Worm (Caenorhabditis elegans): ENCODE results near the gene twk-34.
"Not testable (repeated sequence)": the region's sequence is repeated elsewhere in the genome, so short reads cannot be mapped to it uniquely, and the experiment has no call there.

twk-34 gene

DNA sequence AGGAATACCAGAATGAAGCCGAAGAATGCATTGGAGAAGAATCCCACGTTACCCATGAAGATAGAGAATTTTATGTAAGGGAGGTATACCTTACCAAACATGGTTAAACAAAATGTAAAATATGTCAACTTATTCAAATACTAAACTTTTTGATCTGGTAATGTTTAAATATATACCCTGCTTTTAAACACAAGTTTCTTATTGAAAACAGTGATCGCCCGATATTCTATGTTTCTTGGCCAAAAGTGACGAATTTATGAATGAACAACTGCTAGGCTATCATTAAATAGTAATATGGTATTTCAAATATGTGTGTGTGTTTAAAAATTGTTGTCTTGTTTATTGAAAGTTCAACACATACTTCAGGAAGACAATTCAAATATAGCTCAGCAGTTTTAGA, 43.6 kb downstream of the twk-34 start, which contains the start of gene T23D5.8:
Gene T23D5.8 (minus strand): TSS at position 101 of the 400 bp plus-strand sequence.
- not testable (repeated sequence) for TF ChIP-seq egl-43 (GFP tag; IDR thresholded peaks at IDR 0.05); nhr-111 (GFP tag; optimal IDR thresholded peaks at IDR 0.05); ceh-44 (GFP tag; IDR thresholded peaks at IDR 0.05)

DNA sequence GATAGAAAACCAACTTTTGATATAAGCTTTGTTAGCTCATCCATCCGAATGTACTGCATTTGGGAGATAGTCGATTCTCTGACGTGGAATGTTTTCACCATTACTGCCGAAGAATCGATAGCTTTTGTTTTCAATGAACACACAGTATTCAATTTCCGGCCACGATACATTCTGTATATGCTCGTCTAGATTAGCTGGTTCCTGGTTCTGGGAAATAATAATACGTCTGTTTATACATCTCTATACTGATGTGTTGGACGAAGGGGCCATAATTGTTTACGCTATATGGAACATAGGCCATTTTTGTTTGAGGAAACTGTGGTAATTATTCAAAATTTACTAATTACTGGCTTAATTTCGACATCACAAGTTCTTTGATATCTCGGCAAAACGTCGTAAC, 45.4 kb downstream of the twk-34 start, which contains the start of gene str-6:
Gene str-6 (minus strand): TSS at position 101 of the 400 bp plus-strand sequence.
- no peak for TF ChIP-seq lsy-2 (tag; optimal IDR thresholded peaks at IDR 0.05)
- no peak for TF ChIP-seq tra-1 (GFP tag; IDR thresholded peaks at IDR 0.05)
- no peak for TF ChIP-seq lim-7 (GFP tag; IDR thresholded peaks at IDR 0.05)
- TF ChIP-seq nhr-41 (GFP tag; IDR thresholded peaks at IDR 0.05) = no peak
- no peak for TF ChIP-seq nhr-111 (GFP tag; optimal IDR thresholded peaks at IDR 0.05)
- TF ChIP-seq ZK546.5 (tag; optimal IDR thresholded peaks at IDR 0.05) = no peak
- TF ChIP-seq jun-1 (tag; optimal IDR thresholded peaks at IDR 0.05) = no peak
- no peak for TF ChIP-seq php-3 (GFP tag; IDR thresholded peaks at IDR 0.05)
- no peak for TF ChIP-seq Y75B8A.6 (GFP tag; IDR thresholded peaks at IDR 0.05)
- no peak for TF ChIP-seq daf-16 (GFP tag; optimal IDR thresholded peaks at IDR 0.05)
- TF ChIP-seq daf-16 (tag; optimal IDR thresholded peaks at IDR 0.05) = no peak
- TF ChIP-seq R02D3.7 (tag; optimal IDR thresholded peaks at IDR 0.05) = no peak
- TF ChIP-seq Y5F2A.4 (GFP tag; optimal IDR thresholded peaks at IDR 0.05) = no peak
- TF ChIP-seq dmd-8 (GFP tag; IDR thresholded peaks at IDR 0.05) = no peak
- TF ChIP-seq hlh-11 (tag; optimal IDR thresholded peaks at IDR 0.05) = no peak
- TF ChIP-seq aly-2 (tag; optimal IDR thresholded peaks at IDR 0.05) = no peak
- no peak for TF ChIP-seq T26A8.4 (GFP tag; IDR thresholded peaks at IDR 0.05)
- TF ChIP-seq ceh-28 (tag; optimal IDR thresholded peaks at IDR 0.05) = no peak
- TF ChIP-seq duxl-1 (tag; optimal IDR thresholded peaks at IDR 0.05; ENCODE audit: poor library complexity) = no peak
- TF ChIP-seq snpc-1.2 (GFP tag; IDR thresholded peaks at IDR 0.05) = no peak

DNA sequence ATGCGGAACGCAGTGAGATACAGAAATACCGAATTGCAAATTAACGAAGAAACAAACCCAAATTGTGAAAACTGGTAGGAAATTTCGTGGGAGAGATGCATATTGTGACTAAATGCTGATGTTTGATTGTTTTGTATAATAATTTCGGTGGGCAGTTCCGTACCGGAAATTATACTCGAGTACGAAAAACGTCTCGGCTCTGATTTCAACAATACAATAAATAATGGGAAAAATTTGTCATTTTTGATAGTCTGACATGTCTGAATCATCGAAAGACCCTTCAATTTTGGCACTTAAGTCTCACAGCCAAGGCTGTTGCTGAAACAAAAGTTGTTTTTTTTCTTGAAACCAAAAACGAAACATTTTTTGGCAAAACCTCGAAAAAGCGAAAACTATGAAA, 47.3 kb downstream of the twk-34 start, which contains the start of gene str-43:
Gene str-43 (minus strand): TSS at position 101 of the 400 bp plus-strand sequence.
- no peak for TF ChIP-seq nhr-25 (tag; optimal IDR thresholded peaks at IDR 0.05; ENCODE audit: borderline replicate concordance, insufficient read depth)
- no peak for TF ChIP-seq ceh-82 (tag; optimal IDR thresholded peaks at IDR 0.05)
- TF ChIP-seq duxl-1 (tag; optimal IDR thresholded peaks at IDR 0.05; ENCODE audit: poor library complexity) = no peak
- no peak for TF ChIP-seq mes-2 (tag; optimal IDR thresholded peaks at IDR 0.05; ENCODE audit: poor library complexity, severe bottlenecking)
- TF ChIP-seq dmd-9 (GFP tag; IDR thresholded peaks at IDR 0.05) = no peak
- TF ChIP-seq zfp-2 (tag; optimal IDR thresholded peaks at IDR 0.05) = no peak
- no peak for TF ChIP-seq sdz-12 (GFP tag; optimal IDR thresholded peaks at IDR 0.05)
- TF ChIP-seq pqm-1 (tag; optimal IDR thresholded peaks at IDR 0.05) = no peak
- no peak for TF ChIP-seq unc-39 (tag; optimal IDR thresholded peaks at IDR 0.05)
- TF ChIP-seq ceh-28 (tag; optimal IDR thresholded peaks at IDR 0.05) = no peak
- no peak for TF ChIP-seq rbr-2 (tag; optimal IDR thresholded peaks at IDR 0.05)
- TF ChIP-seq ceh-62 (tag; optimal IDR thresholded peaks at IDR 0.05) = no peak

DNA sequence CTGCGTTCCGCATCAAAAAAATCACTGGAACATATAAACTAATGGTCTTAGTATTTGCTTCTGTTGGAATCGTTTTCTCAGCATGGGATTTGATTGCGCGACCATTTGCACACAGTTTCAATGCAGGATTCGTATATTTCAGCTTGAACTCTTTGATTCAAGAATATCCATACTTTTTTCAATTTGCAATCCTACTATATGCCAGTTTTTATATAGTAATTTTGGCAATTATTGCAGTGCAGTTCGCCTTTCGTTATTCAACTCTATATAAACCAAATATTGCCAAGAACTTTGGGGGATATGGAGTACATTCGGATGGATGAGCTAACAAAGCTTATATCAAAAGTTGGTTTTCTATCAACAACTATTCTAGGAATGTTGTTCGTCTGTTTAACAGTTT, 48.2 kb downstream of the twk-34 start, which contains the start of gene str-5:
Gene str-5 (plus strand): TSS at position 301 of the 400 bp plus-strand sequence.
- not testable (repeated sequence) for TF ChIP-seq ZK337.2 (GFP tag; IDR thresholded peaks at IDR 0.05); lin-13 (GFP tag; optimal IDR thresholded peaks at IDR 0.05); ceh-62 (tag; optimal IDR thresholded peaks at IDR 0.05)

DNA sequence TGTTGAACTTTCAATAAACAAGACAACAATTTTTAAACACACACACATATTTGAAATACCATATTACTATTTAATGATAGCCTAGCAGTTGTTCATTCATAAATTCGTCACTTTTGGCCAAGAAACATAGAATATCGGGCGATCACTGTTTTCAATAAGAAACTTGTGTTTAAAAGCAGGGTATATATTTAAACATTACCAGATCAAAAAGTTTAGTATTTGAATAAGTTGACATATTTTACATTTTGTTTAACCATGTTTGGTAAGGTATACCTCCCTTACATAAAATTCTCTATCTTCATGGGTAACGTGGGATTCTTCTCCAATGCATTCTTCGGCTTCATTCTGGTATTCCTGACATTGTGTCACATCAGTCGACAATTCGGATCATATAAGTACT, 50.0 kb downstream of the twk-34 start, which contains the start of gene str-8:
Gene str-8 (plus strand): TSS at position 301 of the 400 bp plus-strand sequence.
- TF ChIP-seq nhr-42 (GFP tag; IDR thresholded peaks at IDR 0.05); vab-7 (GFP tag; IDR thresholded peaks at IDR 0.05); daf-16 (GFP tag; optimal IDR thresholded peaks at IDR 0.05); daf-16 (tag; optimal IDR thresholded peaks at IDR 0.05): not testable (repeated sequence)
